Fruit fly (Drosophila melanogaster) S2 (cell line): ENCODE measurements around the gene CG13460.
A peak's percentile ranks its signal among the peaks of the same experiment; 100 is the strongest.

Experiments
- CG8478 ChIP-seq: fragments of >200 bp; optimal IDR thresholded peaks from 2 replicates; lab custom pipeline; 2018
- CTCF ChIP-seq, 2 experiments: fragments of >200 bp; optimal IDR thresholded peaks; 2 replicates each; lab custom pipeline; 2018

CG13460 gene

DNA sequence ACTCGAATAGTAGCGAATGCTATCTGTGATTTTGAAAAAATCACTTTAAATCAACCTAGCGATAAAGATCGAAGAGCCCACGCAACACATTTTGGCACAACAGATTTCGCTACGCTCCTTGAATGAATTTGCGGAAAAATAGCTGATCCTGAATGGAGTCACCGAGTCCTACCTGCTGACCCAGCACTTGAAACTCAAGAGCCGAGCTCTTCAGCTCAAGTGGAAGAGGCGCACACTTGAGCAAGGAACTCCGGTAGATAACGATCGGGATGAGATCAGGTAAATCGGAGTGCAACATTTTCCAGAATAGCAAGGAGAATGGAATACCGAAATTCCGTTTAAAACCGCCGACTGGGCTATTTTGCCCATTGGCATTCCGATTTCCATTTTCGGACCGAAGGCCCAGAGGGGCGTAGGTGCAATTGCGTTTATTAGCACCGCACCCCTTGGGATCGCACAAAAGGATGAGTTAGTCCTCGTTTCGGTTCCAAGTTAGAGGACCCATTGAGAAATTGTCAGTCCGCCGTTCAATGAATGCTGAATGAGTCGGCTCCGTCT, 21.1 kb downstream of the CG13460 start:
- TF ChIP-seq CTCF (optimal IDR thresholded peaks at IDR 0.05; lab: Kevin White, UChicago) (no peak), CG8478 (no peak)

- no peak for TF ChIP-seq CTCF (optimal IDR thresholded peaks at IDR 0.05; lab: Kevin White, UChicago)
- no peak for TF ChIP-seq CG8478
These were observed 22.0 kb downstream of the CG13460 start for dm6 chr3L:15039510-15039909.

dm6 chr3L:15035585-15035984, 25.9 kb downstream of the CG13460 start:
- TF ChIP-seq CG8478, result no peak
- no peak for TF ChIP-seq CTCF (optimal IDR thresholded peaks at IDR 0.05; lab: Kevin White, UChicago)

DNA sequence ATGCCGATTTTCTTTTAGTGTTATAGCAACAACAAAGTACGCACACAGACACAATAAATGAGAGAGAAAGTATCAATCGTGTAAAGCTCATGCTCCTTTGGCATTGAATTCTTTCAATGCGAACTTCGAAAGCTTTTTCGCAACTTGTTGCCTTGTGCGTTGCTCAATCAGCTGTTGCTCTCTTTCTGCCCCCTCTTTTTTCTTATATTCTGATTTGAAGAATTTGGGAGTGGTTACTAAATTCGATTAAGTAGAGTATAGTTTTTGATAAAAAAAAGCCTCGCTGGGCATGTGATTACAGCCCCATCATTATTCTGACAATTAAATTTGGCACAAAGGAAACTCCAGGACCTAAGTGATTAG, 26.8 kb downstream of the CG13460 start:
- TF ChIP-seq CG8478, result no peak
- TF ChIP-seq CTCF (optimal IDR thresholded peaks at IDR 0.05; lab: Kevin White, UChicago), result no peak

DNA sequence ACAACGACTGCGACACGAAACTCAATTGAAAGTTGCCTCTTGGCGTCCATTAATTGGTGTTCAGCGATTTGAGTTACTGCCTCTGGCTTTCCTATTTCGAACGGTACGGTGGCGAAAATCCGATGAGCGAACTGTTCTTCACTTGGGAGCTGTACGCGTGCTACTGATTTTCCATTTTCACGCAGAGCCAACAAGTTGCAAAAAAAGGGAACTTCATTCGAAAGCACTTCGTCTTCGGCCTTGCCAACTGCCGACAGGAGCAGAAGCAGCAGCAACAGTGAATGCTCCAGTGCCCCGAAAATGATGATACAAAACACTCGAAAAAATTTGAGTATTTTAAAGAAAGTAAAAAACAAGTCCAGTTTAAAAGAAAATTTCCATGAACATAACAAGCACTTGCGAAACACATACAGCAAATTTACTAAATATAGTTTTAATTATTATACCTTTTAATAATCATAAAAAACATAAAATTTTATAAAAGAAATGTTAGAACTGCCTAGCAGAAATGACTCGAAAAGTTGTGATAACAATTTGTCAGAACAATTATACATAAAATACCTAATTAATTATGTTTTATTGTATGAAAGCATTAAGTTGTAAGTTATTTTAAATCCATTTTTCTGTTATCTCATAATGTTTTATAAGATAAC, 27.3 kb downstream of the CG13460 start:
- TF ChIP-seq CTCF (optimal IDR thresholded peaks at IDR 0.05; lab: Kevin White, UChicago), result no peak
- no peak for TF ChIP-seq CG8478

- TF ChIP-seq CTCF (optimal IDR thresholded peaks at IDR 0.05; lab: Kevin White, UChicago) (no peak), CG8478 (no peak)
These were observed 29.7 kb downstream of the CG13460 start for dm6 chr3L:15031773-15032172.

DNA sequence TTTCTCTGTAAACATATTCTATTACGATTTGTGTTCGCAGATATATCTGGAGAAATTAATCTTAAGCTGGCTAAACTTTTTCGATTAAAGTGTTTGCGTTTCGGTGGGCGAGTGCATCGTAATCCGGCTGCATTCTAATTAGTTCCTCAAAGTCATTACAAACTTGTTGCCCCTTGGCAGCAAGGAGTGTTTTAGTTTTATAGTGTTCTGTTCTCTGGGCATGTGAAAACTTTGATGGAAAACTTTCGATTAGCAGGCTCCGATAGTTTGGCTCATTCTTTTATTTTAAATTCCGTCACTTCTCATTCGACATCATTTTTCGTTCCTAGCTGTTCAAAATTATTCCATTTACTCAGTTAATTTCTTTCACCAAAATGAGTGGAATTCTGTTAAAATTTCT, 38.3 kb downstream of the CG13460 start, which contains the start of gene CG32148:
Gene CG32148, plus strand, starts transcription at position 301 of the 400 bp plus-strand sequence.
- TF ChIP-seq CTCF (optimal IDR thresholded peaks at IDR 0.05; lab: Kevin White, UChicago) (no peak), CG8478 (no peak)

dm6 chr3L:15021008-15021407, 40.5 kb downstream of the CG13460 start:
- TF ChIP-seq CG8478, result no peak
- no peak for TF ChIP-seq CTCF (optimal IDR thresholded peaks at IDR 0.05; lab: Kevin White, UChicago)

DNA sequence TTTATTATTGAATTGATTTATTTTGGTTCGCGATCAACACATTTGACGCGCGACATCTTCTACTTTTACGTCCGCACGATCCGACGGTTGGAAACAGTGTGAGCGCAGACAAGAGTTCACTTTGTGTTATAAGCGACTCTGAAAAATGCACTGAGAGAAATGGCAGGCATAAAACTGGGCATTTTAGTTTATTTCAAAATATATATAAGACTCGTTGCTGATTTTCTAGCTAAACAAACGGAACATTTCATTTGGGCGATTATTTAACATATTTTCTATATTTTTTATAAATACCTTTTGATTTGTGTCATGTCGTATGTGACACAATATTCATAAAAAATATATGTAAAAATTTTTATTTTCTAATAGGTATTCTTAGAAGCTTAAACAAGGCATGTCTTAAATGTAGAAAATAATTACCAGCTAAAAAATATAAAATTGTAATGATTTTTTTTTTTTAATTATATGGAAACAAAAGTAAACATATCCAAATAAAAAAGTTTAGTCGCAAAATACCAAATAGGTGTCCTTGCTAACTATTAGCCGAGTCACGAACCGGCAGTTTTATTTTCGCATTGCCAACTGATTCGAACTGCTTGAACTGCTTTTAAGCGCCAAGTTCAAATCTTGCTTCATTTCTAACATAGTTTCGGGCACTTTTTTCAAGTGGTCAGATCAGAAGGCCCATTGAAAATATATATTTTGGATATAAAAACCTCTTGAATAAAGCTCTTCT, 47.4 kb downstream of the CG13460 start, which contains the start of gene Reck:
Gene Reck, minus strand, starts transcription at position 106 of the 736 bp plus-strand sequence.
- TF ChIP-seq CTCF (optimal IDR thresholded peaks at IDR 0.05; lab: Kevin White, UChicago) (peak in 1 of 2 experiments; percentile 73), CG8478 (no peak)

DNA sequence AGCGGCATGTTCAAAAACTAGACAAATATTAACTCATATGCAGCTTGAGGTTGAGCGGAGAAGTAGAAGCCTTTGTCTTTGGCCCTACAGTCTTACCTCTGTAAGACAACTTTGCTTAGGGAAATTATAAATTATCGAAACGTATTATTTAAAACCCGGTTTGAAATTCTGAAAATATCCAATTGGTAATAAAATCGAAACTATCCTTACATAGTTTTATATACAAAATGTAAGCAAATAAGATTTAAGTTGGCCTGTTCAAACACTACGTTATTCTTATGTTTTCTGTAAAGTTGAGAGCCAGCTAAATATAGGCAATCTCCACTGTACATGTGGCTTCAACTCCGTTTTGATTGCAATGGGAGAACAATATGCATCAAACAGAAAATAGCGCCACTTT, 48.2 kb downstream of the CG13460 start:
- TF ChIP-seq CTCF (optimal IDR thresholded peaks at IDR 0.05; lab: Kevin White, UChicago) (no peak), CG8478 (no peak)

DNA sequence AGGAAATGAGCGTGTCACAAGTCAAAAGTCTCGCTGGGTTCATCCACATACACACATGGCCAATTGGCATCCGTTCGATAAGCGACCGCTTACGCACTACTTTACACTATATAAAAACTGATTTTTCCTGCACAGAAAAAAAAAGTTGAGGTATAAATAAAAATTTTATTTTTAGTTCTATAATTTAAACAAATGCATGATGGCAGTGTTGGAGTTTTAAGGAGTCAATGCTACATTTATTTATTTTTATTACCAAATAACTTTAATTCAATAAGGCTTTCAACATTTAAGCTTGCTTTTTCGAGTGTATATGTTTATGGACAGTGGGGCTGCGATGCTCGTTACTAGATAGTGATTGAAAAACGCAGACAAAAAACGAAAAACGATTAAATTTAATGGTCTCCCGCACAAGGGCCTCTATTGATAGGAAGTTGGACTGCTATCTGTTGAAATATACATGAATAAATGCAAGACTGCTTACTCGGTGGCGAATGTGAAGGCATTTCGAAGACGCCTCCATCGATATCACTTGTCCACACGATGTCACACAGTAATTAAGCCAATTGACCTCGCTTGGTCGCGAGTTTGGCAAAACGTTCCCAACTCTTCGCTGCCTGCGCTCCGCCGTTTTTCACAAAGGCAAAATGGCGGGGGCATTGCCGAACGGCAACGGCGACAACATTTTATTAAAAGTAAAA, 49.7 kb downstream of the CG13460 start:
- no peak for TF ChIP-seq CTCF (optimal IDR thresholded peaks at IDR 0.05; lab: Kevin White, UChicago)
- no peak for TF ChIP-seq CG8478

- TF ChIP-seq CTCF (optimal IDR thresholded peaks at IDR 0.05; lab: Kevin White, UChicago) (peak; percentile 82 to 88), CG8478 (no peak)
These were observed 50.4 kb downstream of the CG13460 start for dm6 chr3L:15011142-15011541.
